Worm (Caenorhabditis elegans): ENCODE results near the gene K08D9.10.

The K08D9.10 gene

ce11 chrV:3194952-3195450, 35.7 kb upstream of the K08D9.10 start, which contains the start of gene Y73C8B.2 (continued):
- TF ChIP-seq skn-1 (tag; optimal IDR thresholded peaks at IDR 0.05) (no peak), pha-4 (tag; optimal IDR thresholded peaks at IDR 0.05) (peak; percentile 78), pqm-1 (tag; optimal IDR thresholded peaks at IDR 0.05) (peak; percentile 2)

DNA sequence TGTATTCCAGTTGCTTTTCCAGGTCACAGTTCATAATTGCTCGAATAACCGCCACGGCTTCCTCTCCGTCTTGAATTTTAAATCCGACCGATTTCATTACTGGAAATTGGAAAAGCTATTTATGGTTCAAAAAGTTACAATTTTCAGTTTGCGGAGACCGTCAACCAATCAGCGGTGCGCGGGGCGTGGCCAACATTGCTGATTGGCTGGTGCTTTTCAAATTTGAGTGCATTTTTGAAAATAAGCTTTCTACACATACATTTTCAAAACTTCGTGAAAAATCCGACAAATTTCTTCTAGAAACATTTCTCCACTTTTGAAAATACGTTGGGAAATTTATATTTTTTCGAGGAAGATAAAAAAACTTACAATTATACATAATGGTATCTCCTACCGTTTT, 34.9 kb upstream of the K08D9.10 start:
- TF ChIP-seq sea-2 (GFP tag; optimal IDR thresholded peaks at IDR 0.05), result no peak
- no peak for TF ChIP-seq jun-1 (tag; optimal IDR thresholded peaks at IDR 0.05)
- no peak for TF ChIP-seq nhr-12 (tag; optimal IDR thresholded peaks at IDR 0.05)
- no peak for TF ChIP-seq egl-5 (tag; optimal IDR thresholded peaks at IDR 0.05)
- TF ChIP-seq nfya-1 (tag; optimal IDR thresholded peaks at IDR 0.05; ENCODE audit: insufficient read depth), result peak; percentile 91

DNA sequence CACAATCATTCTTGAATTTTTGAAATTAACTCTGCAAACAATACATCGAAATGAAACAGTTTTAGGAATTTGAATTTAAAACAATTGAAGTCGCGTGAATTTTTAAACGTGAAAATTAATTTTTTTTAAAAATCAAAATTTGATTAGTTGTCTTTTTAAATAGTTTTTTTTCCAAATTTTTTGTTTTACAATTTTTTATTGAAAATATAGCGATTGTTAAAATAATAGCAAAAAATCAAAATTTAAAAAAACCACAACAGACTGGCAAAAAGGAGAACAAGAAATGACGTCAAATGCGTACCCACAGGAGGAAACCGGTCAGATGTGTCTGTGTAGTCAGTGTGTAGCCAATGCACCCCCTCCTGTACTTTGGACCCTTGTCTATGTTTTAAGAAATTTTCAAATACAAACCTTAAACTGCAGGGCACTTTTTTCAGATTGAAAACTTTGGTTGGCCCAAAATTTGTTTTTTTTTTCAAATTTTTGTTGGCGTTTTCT, 33.8 kb upstream of the K08D9.10 start, which contains the start of the genes Y73C8B.1 and Y73C8B.5:
Gene Y73C8B.1, minus strand, starts transcription at position 51 of the 498 bp plus-strand sequence.
Gene Y73C8B.5, plus strand, starts transcription at position 437 of the 498 bp plus-strand sequence.
- TF ChIP-seq tbx-2 (tag; optimal IDR thresholded peaks at IDR 0.05), result no peak
- TF ChIP-seq jun-1 (tag; optimal IDR thresholded peaks at IDR 0.05), result no peak
- no peak for TF ChIP-seq snpc-4 (tag; optimal IDR thresholded peaks at IDR 0.05)
- TF ChIP-seq elt-3 (tag; optimal IDR thresholded peaks at IDR 0.05), result no peak
- no peak for TF ChIP-seq ceh-82 (tag; optimal IDR thresholded peaks at IDR 0.05)
- no peak for TF ChIP-seq ceh-28 (tag; optimal IDR thresholded peaks at IDR 0.05)
- TF ChIP-seq lin-15B (tag; optimal IDR thresholded peaks at IDR 0.05), result no peak
- no peak for TF ChIP-seq pha-4 (tag; optimal IDR thresholded peaks at IDR 0.05)
- TF ChIP-seq eor-1 (tag; optimal IDR thresholded peaks at IDR 0.05), result no peak
- no peak for TF ChIP-seq lsy-12 (tag; optimal IDR thresholded peaks at IDR 0.05)
- no peak for TF ChIP-seq mdl-1 (tag; optimal IDR thresholded peaks at IDR 0.05)
- no peak for TF ChIP-seq mml-1 (tag; optimal IDR thresholded peaks at IDR 0.05)
- TF ChIP-seq nhr-77 (tag; optimal IDR thresholded peaks at IDR 0.05), result no peak
- no peak for TF ChIP-seq nhr-76 (tag; optimal IDR thresholded peaks at IDR 0.05)
- TF ChIP-seq elt-2 (tag; optimal IDR thresholded peaks at IDR 0.05), result peak; percentile 28
- TF ChIP-seq ZK546.5 (tag; optimal IDR thresholded peaks at IDR 0.05), result no peak
- no peak for TF ChIP-seq nhr-28 (tag; optimal IDR thresholded peaks at IDR 0.05)
- no peak for TF ChIP-seq pqm-1 (tag; optimal IDR thresholded peaks at IDR 0.05)
- TF ChIP-seq nhr-43 (tag; optimal IDR thresholded peaks at IDR 0.05; ENCODE audit: poor library complexity, severe bottlenecking), result no peak
- no peak for TF ChIP-seq ceh-9 (tag; optimal IDR thresholded peaks at IDR 0.05)
- TF ChIP-seq lin-39 (tag; optimal IDR thresholded peaks at IDR 0.05), result no peak
- no peak for TF ChIP-seq ztf-11 (tag; optimal IDR thresholded peaks at IDR 0.05)
- no peak for TF ChIP-seq unc-62 (GFP tag; optimal IDR thresholded peaks at IDR 0.05)
- TF ChIP-seq egl-27 (tag; optimal IDR thresholded peaks at IDR 0.05), result no peak
- no peak for TF ChIP-seq fkh-2 (tag; optimal IDR thresholded peaks at IDR 0.05)
- TF ChIP-seq ztf-4 (tag; optimal IDR thresholded peaks at IDR 0.05), result no peak
- no peak for TF ChIP-seq elt-1 (tag; optimal IDR thresholded peaks at IDR 0.05)
- TF ChIP-seq nhr-11 (tag; optimal IDR thresholded peaks at IDR 0.05), result peak; percentile 85
- peak; percentile 37 for TF ChIP-seq nhr-25 (tag; optimal IDR thresholded peaks at IDR 0.05)
- TF ChIP-seq fkh-10 (GFP tag; optimal IDR thresholded peaks at IDR 0.05), result no peak
- TF ChIP-seq ama-1 (optimal IDR thresholded peaks at IDR 0.05), result no peak
- no peak for TF ChIP-seq nhr-67 (tag; optimal IDR thresholded peaks at IDR 0.05)
- no peak for TF ChIP-seq zag-1 (tag; optimal IDR thresholded peaks at IDR 0.05)
- TF ChIP-seq nfya-1 (tag; optimal IDR thresholded peaks at IDR 0.05; ENCODE audit: insufficient read depth), result peak; percentile 22
- peak; percentile 41 for TF ChIP-seq nhr-23 (tag; optimal IDR thresholded peaks at IDR 0.05)
- no peak for TF ChIP-seq hmg-11 (tag; optimal IDR thresholded peaks at IDR 0.05)
- TF ChIP-seq nhr-237 (tag; optimal IDR thresholded peaks at IDR 0.05), result no peak
- no peak for TF ChIP-seq nhr-12 (tag; optimal IDR thresholded peaks at IDR 0.05)
- TF ChIP-seq R02D3.7 (tag; optimal IDR thresholded peaks at IDR 0.05), result no peak
- no peak for TF ChIP-seq ceh-16 (tag; optimal IDR thresholded peaks at IDR 0.05)
- TF ChIP-seq sea-2 (GFP tag; optimal IDR thresholded peaks at IDR 0.05), result no peak

Measured in whole organism, L3 larva.